Worm (Caenorhabditis elegans): ENCODE results near the gene Y49F6B.2.

- TF ChIP-seq dao-5 (tag; optimal IDR thresholded peaks at IDR 0.05), result no peak
- no peak for TF ChIP-seq him-1 (tag; optimal IDR thresholded peaks at IDR 0.05)
- TF ChIP-seq W03F9.2 (tag; optimal IDR thresholded peaks at IDR 0.05), result no peak
These were observed 44.6 kb upstream of the Y49F6B.2 start, which contains the start of the genes C16C8.26 and C16C8.19 for ce11 chrII:3458209-3458608.

Measured in whole organism, L4/young adult.